Fruit fly (Drosophila melanogaster): ENCODE results near the gene CG5111.
A peak's percentile ranks its signal among the peaks of the same experiment; 100 is the strongest.

Gene CG5111

DNA sequence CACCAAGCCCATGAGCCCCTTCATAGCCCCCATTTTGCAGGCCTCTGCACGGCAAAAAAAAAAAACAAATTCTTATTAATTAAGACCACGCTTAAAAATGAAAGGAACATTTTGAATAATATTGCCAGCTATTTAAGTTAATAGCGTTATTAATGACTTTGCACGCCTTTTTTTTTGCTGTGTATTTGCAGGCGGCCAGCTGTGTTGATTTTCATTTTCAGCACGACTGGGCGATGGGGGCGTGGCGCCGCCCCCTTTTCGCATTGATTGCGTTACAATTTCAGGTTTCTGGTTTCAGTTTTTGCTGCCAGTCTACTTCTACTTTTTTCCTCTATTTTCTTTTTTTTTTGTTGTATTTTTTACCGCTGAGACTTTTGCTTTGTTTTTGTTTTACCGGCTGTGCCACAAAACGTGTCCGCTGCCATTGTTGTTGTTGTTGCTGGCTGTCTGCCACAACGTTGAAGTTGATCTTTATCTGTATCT is 25.9 kb downstream of the CG5111 start (continued):
- no peak for TF ChIP-seq Oaz (GFP tag; IDR thresholded peaks at IDR 0.05)
- TF ChIP-seq crp (GFP tag; optimal IDR thresholded peaks at IDR 0.05): no peak
- peak; percentile 6; the same call in 1 of the 2 replicates for TF ChIP-seq E2f2 (GFP tag; IDR thresholded peaks at IDR 0.05)
- TF ChIP-seq Sox102F (GFP tag; optimal IDR thresholded peaks at IDR 0.05): peak; percentile 47
- peak; percentile 71 for TF ChIP-seq dysf (GFP tag; IDR thresholded peaks at IDR 0.05)
- no peak; the same call in 1 of the 2 replicates for TF ChIP-seq CG9215 (GFP tag; IDR thresholded peaks at IDR 0.05)
- TF ChIP-seq CG3847 (GFP tag; IDR thresholded peaks at IDR 0.05): no peak
- peak; percentile 69 for TF ChIP-seq Ptx1 (GFP tag; IDR thresholded peaks at IDR 0.05)
- no peak for TF ChIP-seq jing (GFP tag; optimal IDR thresholded peaks at IDR 0.05)
- TF ChIP-seq gsb (GFP tag; IDR thresholded peaks at IDR 0.05): 0 out of 2 replicates have a peak, but pooled peaks have one; percentile 11
- TF ChIP-seq CG8388 (GFP tag; optimal IDR thresholded peaks at IDR 0.05): peak; percentile 9
- TF ChIP-seq shn (GFP tag; optimal IDR thresholded peaks at IDR 0.05): no peak
- TF ChIP-seq Blimp-1 (GFP tag; optimal IDR thresholded peaks at IDR 0.05): peak; percentile 30
- TF ChIP-seq Sin3A (optimal IDR thresholded peaks at IDR 0.05): no peak
- no peak for TF ChIP-seq MESR4 (GFP tag; optimal IDR thresholded peaks at IDR 0.05)
- no peak for TF ChIP-seq Sry-β (GFP tag; optimal IDR thresholded peaks at IDR 0.05)
- TF ChIP-seq tgo (GFP tag; IDR thresholded peaks at IDR 0.05): peak; percentile 51; the same call in 1 of the 3 replicates
- TF ChIP-seq CG6813 (GFP tag; optimal IDR thresholded peaks at IDR 0.05): peak; percentile 22
- TF ChIP-seq chinmo (GFP tag; IDR thresholded peaks at IDR 0.05; ENCODE audit: partially characterized antibody): no peak
- no peak for TF ChIP-seq MTF-1 (GFP tag; optimal IDR thresholded peaks at IDR 0.05; ENCODE audit: borderline replicate concordance)
- TF ChIP-seq Rfx (GFP tag; IDR thresholded peaks at IDR 0.05): peak; percentile 65
- TF ChIP-seq CG7839 (tag; optimal IDR thresholded peaks at IDR 0.05): peak; percentile 55
- TF ChIP-seq CG16815 (GFP tag; optimal IDR thresholded peaks at IDR 0.05): no peak
- peak; percentile 49 for TF ChIP-seq ssp (GFP tag; IDR thresholded peaks at IDR 0.05)
- TF ChIP-seq CG4424 (GFP tag; optimal IDR thresholded peaks at IDR 0.05): peak; percentile 33
- peak; percentile 13 for TF ChIP-seq Ssrp (tag; optimal IDR thresholded peaks at IDR 0.05)
- peak; percentile 2 for TF ChIP-seq oc (tag; optimal IDR thresholded peaks at IDR 0.05)
- peak; percentile 37 for TF ChIP-seq Xbp1 (GFP tag; optimal IDR thresholded peaks at IDR 0.05)
- peak; percentile 42; the same call in 3 of the 4 replicates for TF ChIP-seq Gug (GFP tag; IDR thresholded peaks at IDR 0.05)
- no peak for TF ChIP-seq gsb-n (tag; optimal IDR thresholded peaks at IDR 0.05)
- TF ChIP-seq CG3726 (GFP tag; IDR thresholded peaks at IDR 0.05): peak; percentile 58; the same call in 1 of the 3 replicates
- TF ChIP-seq Awh (GFP tag; IDR thresholded peaks at IDR 0.05): 0 out of 2 replicates have a peak, but pooled peaks have one; percentile 17
- TF ChIP-seq CG15696 (tag; optimal IDR thresholded peaks at IDR 0.05): no peak
- no peak for TF ChIP-seq Mes4 (GFP tag; optimal IDR thresholded peaks at IDR 0.05)
- no peak for TF ChIP-seq gcm (GFP tag; optimal IDR thresholded peaks at IDR 0.05)
- no peak for TF ChIP-seq pfk (GFP tag; optimal IDR thresholded peaks at IDR 0.05)
- TF ChIP-seq CG6175 (GFP tag; IDR thresholded peaks at IDR 0.05): peak; percentile 52; the same call in 1 of the 3 replicates
- TF ChIP-seq CrebB (tag; optimal IDR thresholded peaks at IDR 0.05): no peak
- TF ChIP-seq ac (GFP tag; optimal IDR thresholded peaks at IDR 0.05): no peak
- TF ChIP-seq CG33213 (GFP tag; optimal IDR thresholded peaks at IDR 0.05): peak; percentile 8
- TF ChIP-seq CG18011 (GFP tag; optimal IDR thresholded peaks at IDR 0.05): no peak
- no peak for TF ChIP-seq CG30020 (tag; optimal IDR thresholded peaks at IDR 0.05)
- TF ChIP-seq CG2120 (GFP tag; optimal IDR thresholded peaks at IDR 0.05): peak; percentile 3
- peak; percentile 47; the same call in 1 of the 2 replicates for TF ChIP-seq Rx (GFP tag; IDR thresholded peaks at IDR 0.05)
- peak; percentile 15; the same call in 1 of the 2 replicates for TF ChIP-seq E2f1 (GFP tag; IDR thresholded peaks at IDR 0.05)
- TF ChIP-seq kay (GFP tag; optimal IDR thresholded peaks at IDR 0.05): no peak
- TF ChIP-seq Hr51 (GFP tag; optimal IDR thresholded peaks at IDR 0.05): peak in 1 of 2 experiments; percentile 33
- TF ChIP-seq gem (tag; optimal IDR thresholded peaks at IDR 0.05): peak; percentile 49
- TF ChIP-seq pnt (GFP tag; optimal IDR thresholded peaks at IDR 0.05): peak; percentile 39
- TF ChIP-seq HLH54F (GFP tag; optimal IDR thresholded peaks at IDR 0.05): no peak

Measured in whole organism, embryonic.